Worm (Caenorhabditis elegans) whole organism, mixed stage, embryonic: Measurements from ENCODE around the gene F22B8.7.

Source experiments
- blmp-1 ChIP-seq: fragments of 150-350 bp; optimal IDR thresholded peaks from 2 replicates; lab custom pipeline; 2014; ENCODE audit warnings: missing biosample characterization, missing genetic modification characterization
- ces-1 ChIP-seq: fragments of 150-350 bp; optimal IDR thresholded peaks from 2 replicates; lab custom pipeline; 2014; ENCODE audit warnings: missing biosample characterization, missing genetic modification reagents, missing genetic modification characterization
- mep-1 ChIP-seq: fragments of 150-350 bp; optimal IDR thresholded peaks from 2 replicates; lab custom pipeline; 2017; ENCODE audit warnings: missing biosample characterization, missing genetic modification reagents, missing genetic modification characterization, inconsistent platforms
- nhr-28 ChIP-seq: fragments of 150-350 bp; optimal IDR thresholded peaks from 2 replicates; lab custom pipeline; 2014; ENCODE audit warnings: missing biosample characterization, missing genetic modification characterization
- nhr-76 ChIP-seq: sonication (generic microtip); optimal IDR thresholded peaks from 2 replicates; lab custom pipeline; 2017; ENCODE audit warnings: missing biosample characterization, missing genetic modification characterization
- unc-39 ChIP-seq: fragments of 150-350 bp; optimal IDR thresholded peaks from 2 replicates; lab custom pipeline; 2014; ENCODE audit warnings: missing biosample characterization, missing genetic modification characterization
- unc-62 ChIP-seq: fragments of 150-350 bp; optimal IDR thresholded peaks from 2 replicates; lab custom pipeline; 2014; ENCODE audit warnings: missing biosample characterization, missing genetic modification reagents, missing genetic modification characterization
- ztf-11 ChIP-seq: fragments of 150-350 bp; optimal IDR thresholded peaks from 2 replicates; lab custom pipeline; 2014; ENCODE audit warnings: missing biosample characterization, missing genetic modification characterization

- TF ChIP-seq unc-39: no peak
- no peak for TF ChIP-seq mep-1 (tag; lab: Kevin White, UChicago)
- TF ChIP-seq ztf-11 (tag; lab: Kevin White, UChicago): no peak
- no peak for TF ChIP-seq ces-1
- no peak for TF ChIP-seq blmp-1 (tag; lab: Kevin White, UChicago)
- TF ChIP-seq unc-62: no peak
- TF ChIP-seq nhr-28 (tag; lab: Kevin White, UChicago): no peak
- TF ChIP-seq nhr-76 (tag; lab: Kevin White, UChicago): no peak
Measured at ce11 chrV:16057010-16057463, 37.3 kb upstream of the F22B8.7 start, which contains the start of gene F14H3.5.
